Fruit fly (Drosophila melanogaster) whole organism, embryonic: ENCODE results near the gene Vps13D.
A peak's percentile ranks its signal among the peaks of the same experiment; 100 is the strongest.

Source experiments
- Adf1 ChIP-seq: fragments of 200-800 bp; sonication (Bioruptor generic); IDR thresholded peaks from 2 replicates; pipeline ENCODE4 v1.3.6; 2022; ENCODE audit warnings: missing biosample characterization, missing genetic modification characterization
- Atf-2 ChIP-seq: fragments of 200-800 bp; sonication (Bioruptor generic); optimal IDR thresholded peaks from 2 replicates; lab custom pipeline; 2016; ENCODE audit warnings: missing biosample characterization, missing genetic modification characterization
- CG12219 ChIP-seq: fragments of 200-800 bp; sonication (Bioruptor generic); optimal IDR thresholded peaks from 3 replicates; lab custom pipeline; 2018; ENCODE audit warnings: missing biosample characterization, mild to moderate bottlenecking, missing genetic modification characterization
- CG12299 ChIP-seq: fragments of 200-800 bp; sonication (Bioruptor generic); optimal IDR thresholded peaks from 2 replicates; lab custom pipeline; 2018; ENCODE audit warnings: missing biosample characterization, mild to moderate bottlenecking, missing genetic modification characterization
- CG15696 ChIP-seq: fragments of 200-800 bp; sonication (Bioruptor generic); optimal IDR thresholded peaks from 2 replicates; lab custom pipeline; 2019; ENCODE audit warnings: missing biosample characterization, mild to moderate bottlenecking, missing genetic modification characterization, moderate library complexity
- CG16813 ChIP-seq: fragments of 200-800 bp; sonication (Bioruptor generic); IDR thresholded peaks from 3 replicates; pipeline ENCODE4 v1.3.6; 2022; ENCODE audit warnings: missing biosample characterization, missing genetic modification characterization; ENCODE audit not compliant: partially characterized antibody
- CG16815 ChIP-seq: fragments of 200-800 bp; sonication (Bioruptor generic); optimal IDR thresholded peaks from 3 replicates; lab custom pipeline; 2017; ENCODE audit warnings: missing biosample characterization, mild to moderate bottlenecking, missing genetic modification characterization
- CG17612 ChIP-seq: fragments of 200-800 bp; sonication (Bioruptor generic); IDR thresholded peaks from 2 replicates; pipeline ENCODE4 v1.3.6; 2022; ENCODE audit warnings: missing biosample characterization, missing genetic modification characterization
- CG17912 ChIP-seq: fragments of 200-800 bp; sonication (Bioruptor generic); optimal IDR thresholded peaks from 2 replicates; lab custom pipeline; 2018; ENCODE audit warnings: missing biosample characterization, mild to moderate bottlenecking, missing genetic modification characterization
- CG1832 ChIP-seq: fragments of 200-800 bp; sonication (Bioruptor generic); optimal IDR thresholded peaks from 2 replicates; lab custom pipeline; 2017; ENCODE audit warnings: missing biosample characterization, mild to moderate bottlenecking, missing genetic modification characterization, inconsistent platforms
- CG32772 ChIP-seq: fragments of 200-800 bp; sonication (Bioruptor generic); IDR thresholded peaks from 2 replicates; pipeline ENCODE4 v1.3.6; 2022; ENCODE audit warnings: missing biosample characterization, missing genetic modification characterization
- CG4424 ChIP-seq: fragments of 200-800 bp; sonication (Bioruptor generic); optimal IDR thresholded peaks from 3 replicates; lab custom pipeline; 2016; ENCODE audit warnings: missing biosample characterization, missing genetic modification characterization
- CG5245 ChIP-seq: fragments of 200-800 bp; sonication (Bioruptor generic); optimal IDR thresholded peaks from 3 replicates; lab custom pipeline; 2016; ENCODE audit warnings: missing biosample characterization, missing genetic modification characterization
- CG6689 ChIP-seq: fragments of 200-800 bp; sonication (Bioruptor generic); IDR thresholded peaks from 2 replicates; pipeline ENCODE4 v1.3.6; 2022; ENCODE audit warnings: missing biosample characterization, missing genetic modification characterization
- CG7372 ChIP-seq: fragments of 200-800 bp; sonication (Bioruptor generic); IDR thresholded peaks from 2 replicates; pipeline ENCODE4 v1.3.6; 2022; ENCODE audit warnings: missing biosample characterization, missing genetic modification characterization
- CG7987 ChIP-seq: fragments of 200-800 bp; sonication (Bioruptor generic); optimal IDR thresholded peaks from 2 replicates; lab custom pipeline; 2018; ENCODE audit warnings: missing biosample characterization, mild to moderate bottlenecking, missing genetic modification characterization, moderate library complexity
- CG8089 ChIP-seq: fragments of 200-800 bp; sonication (Bioruptor generic); optimal IDR thresholded peaks from 3 replicates; lab custom pipeline; 2016; ENCODE audit warnings: missing biosample characterization, missing genetic modification characterization
- CG9727 ChIP-seq: fragments of 200-800 bp; sonication (Bioruptor generic); optimal IDR thresholded peaks from 3 replicates; lab custom pipeline; 2017; ENCODE audit warnings: missing biosample characterization, mild to moderate bottlenecking, missing genetic modification characterization
- Dek ChIP-seq: fragments of 200-800 bp; sonication (Bioruptor generic); optimal IDR thresholded peaks from 3 replicates; lab custom pipeline; 2019; ENCODE audit warnings: missing biosample characterization, mild to moderate bottlenecking, missing genetic modification characterization, moderate library complexity
- Dip2 ChIP-seq: fragments of 200-800 bp; sonication (Bioruptor generic); IDR thresholded peaks from 2 replicates; pipeline ENCODE4 v1.3.6; 2022; ENCODE audit warnings: missing biosample characterization, missing genetic modification characterization
- Doc3 ChIP-seq: fragments of 200-800 bp; sonication (Bioruptor generic); IDR thresholded peaks from 3 replicates; pipeline ENCODE4 v1.3.6; 2022; ENCODE audit warnings: missing biosample characterization, missing genetic modification characterization; ENCODE audit not compliant: partially characterized antibody
- Ets65A ChIP-seq: fragments of 200-800 bp; sonication (Bioruptor generic); peaks from one replicate; lab custom pipeline; 2016; ENCODE audit warnings: missing biosample characterization, missing genetic modification characterization
- Fer1 ChIP-seq: fragments of 200-800 bp; sonication (Bioruptor generic); optimal IDR thresholded peaks from 2 replicates; lab custom pipeline; 2017; ENCODE audit warnings: missing biosample characterization, mild to moderate bottlenecking, missing genetic modification characterization
- HmgZ ChIP-seq: fragments of 200-800 bp; sonication (Bioruptor generic); optimal IDR thresholded peaks from 2 replicates; lab custom pipeline; 2018; ENCODE audit warnings: missing biosample characterization, mild to moderate bottlenecking, missing genetic modification characterization
- Six4 ChIP-seq: fragments of 200-800 bp; sonication (Bioruptor generic); optimal IDR thresholded peaks from 2 replicates; lab custom pipeline; 2016; ENCODE audit warnings: missing biosample characterization, missing genetic modification characterization
- YL-1 ChIP-seq: fragments of 200-800 bp; sonication (Bioruptor generic); optimal IDR thresholded peaks from 3 replicates; lab custom pipeline; 2017; ENCODE audit warnings: missing biosample characterization, mild to moderate bottlenecking, missing genetic modification characterization
- ac ChIP-seq: fragments of 200-800 bp; sonication (Bioruptor generic); optimal IDR thresholded peaks from 3 replicates; lab custom pipeline; 2017; ENCODE audit warnings: missing biosample characterization, mild to moderate bottlenecking, missing genetic modification characterization
- amos ChIP-seq: fragments of 200-800 bp; sonication (Bioruptor generic); IDR thresholded peaks from 2 replicates; pipeline ENCODE4 v1.3.6; 2022; ENCODE audit warnings: missing biosample characterization, missing genetic modification characterization; ENCODE audit not compliant: partially characterized antibody
- aop ChIP-seq: fragments of 200-800 bp; sonication (Bioruptor generic); IDR thresholded peaks from 2 replicates; pipeline ENCODE4 v1.3.6; 2022; ENCODE audit warnings: missing biosample characterization, missing genetic modification characterization
- bcd ChIP-seq: fragments of 200-800 bp; sonication (Bioruptor generic); optimal IDR thresholded peaks from 2 replicates; lab custom pipeline; 2017; ENCODE audit warnings: missing biosample characterization, mild to moderate bottlenecking, missing genetic modification characterization
- chif ChIP-seq, 2 experiments: fragments of 200-800 bp; sonication (Bioruptor generic); optimal IDR thresholded peaks; 3 replicates each; lab custom pipeline; 2016; ENCODE audit warnings: missing biosample characterization in 2 of 2, missing genetic modification characterization in 2 of 2
- chinmo ChIP-seq: fragments of 200-800 bp; sonication (Bioruptor generic); IDR thresholded peaks from 4 replicates; pipeline ENCODE4 v1.3.6; 2022; ENCODE audit warnings: missing biosample characterization, missing genetic modification characterization; ENCODE audit not compliant: partially characterized antibody
- chm ChIP-seq: fragments of 200-800 bp; sonication (Bioruptor generic); IDR thresholded peaks from 2 replicates; pipeline ENCODE4 v1.3.6; 2022; ENCODE audit warnings: missing biosample characterization, missing genetic modification characterization
- ci ChIP-seq: fragments of 200-800 bp; sonication (Bioruptor generic); IDR thresholded peaks from 3 replicates; pipeline ENCODE4 v1.3.6; 2022; ENCODE audit warnings: missing biosample characterization, missing genetic modification characterization
- dati ChIP-seq: fragments of 200-800 bp; sonication (Bioruptor generic); IDR thresholded peaks from 2 replicates; pipeline ENCODE4 v1.3.6; 2022; ENCODE audit warnings: missing biosample characterization, missing genetic modification characterization
- dpn ChIP-seq, 2 experiments: fragments of 200-800 bp; sonication (Bioruptor generic); optimal IDR thresholded peaks; 3 replicates each; lab custom pipeline; 2016; ENCODE audit warnings: missing biosample characterization in 2 of 2, missing genetic modification characterization in 2 of 2
- ems ChIP-seq: fragments of 200-800 bp; sonication (Bioruptor generic); optimal IDR thresholded peaks from 3 replicates; lab custom pipeline; 2016; ENCODE audit warnings: missing biosample characterization, missing genetic modification characterization
- eve ChIP-seq, 2 experiments: fragments of >200 bp; optimal IDR thresholded peaks; 2 replicates each; lab custom pipeline; 2017; ENCODE audit warnings: missing biosample characterization in 2 of 2, missing genetic modification characterization in 2 of 2
- fd102C ChIP-seq: fragments of 200-800 bp; sonication (Bioruptor generic); optimal IDR thresholded peaks from 2 replicates; lab custom pipeline; 2018; ENCODE audit warnings: missing biosample characterization, mild to moderate bottlenecking, missing genetic modification characterization, moderate library complexity
- grn ChIP-seq: fragments of 200-800 bp; sonication (Bioruptor generic); optimal IDR thresholded peaks from 3 replicates; lab custom pipeline; 2017; ENCODE audit warnings: missing biosample characterization, missing genetic modification characterization
- hth ChIP-seq: fragments of >200 bp; optimal IDR thresholded peaks from 2 replicates; lab custom pipeline; 2017; ENCODE audit warnings: inconsistent platforms
- jing ChIP-seq: fragments of 200-800 bp; sonication (Bioruptor generic); optimal IDR thresholded peaks from 2 replicates; lab custom pipeline; 2018; ENCODE audit warnings: missing biosample characterization, mild to moderate bottlenecking, missing genetic modification characterization
- kay ChIP-seq: fragments of 200-800 bp; sonication (Bioruptor generic); optimal IDR thresholded peaks from 2 replicates; lab custom pipeline; 2016; ENCODE audit warnings: missing biosample characterization, missing genetic modification characterization
- lab ChIP-seq: fragments of 200-800 bp; sonication (Bioruptor generic); optimal IDR thresholded peaks from 3 replicates; lab custom pipeline; 2017; ENCODE audit warnings: missing biosample characterization, missing genetic modification characterization, mild to moderate bottlenecking, moderate library complexity, missing genetic modification reagents
- pnt ChIP-seq: fragments of 200-800 bp; sonication (Bioruptor generic); optimal IDR thresholded peaks from 3 replicates; lab custom pipeline; 2016; ENCODE audit warnings: missing biosample characterization, missing genetic modification characterization
- row ChIP-seq: fragments of 200-800 bp; sonication (Bioruptor generic); IDR thresholded peaks from 3 replicates; pipeline ENCODE4 v1.3.6; 2022; ENCODE audit warnings: missing biosample characterization, missing genetic modification characterization
- sima ChIP-seq: fragments of 200-800 bp; sonication (Bioruptor generic); optimal IDR thresholded peaks from 2 replicates; lab custom pipeline; 2016; ENCODE audit warnings: missing biosample characterization, missing genetic modification characterization
- sna ChIP-seq: fragments of 200-800 bp; sonication (Bioruptor generic); IDR thresholded peaks from 2 replicates; pipeline ENCODE4 v1.3.6; 2022; ENCODE audit warnings: missing biosample characterization, missing genetic modification characterization; ENCODE audit not compliant: partially characterized antibody
- sob ChIP-seq: fragments of 200-800 bp; sonication (Bioruptor generic); IDR thresholded peaks from 2 replicates; pipeline ENCODE4 v1.3.6; 2022; ENCODE audit warnings: missing biosample characterization, missing genetic modification characterization
- ssp ChIP-seq: fragments of 200-800 bp; sonication (Bioruptor generic); IDR thresholded peaks from 2 replicates; pipeline ENCODE4 v1.3.6; 2022; ENCODE audit warnings: missing biosample characterization, missing genetic modification characterization
- tna ChIP-seq: fragments of 200-800 bp; sonication (Bioruptor generic); IDR thresholded peaks from 2 replicates; pipeline ENCODE4 v1.3.6; 2022; ENCODE audit warnings: missing biosample characterization, missing genetic modification characterization; ENCODE audit not compliant: partially characterized antibody
- toy ChIP-seq: fragments of 200-800 bp; sonication (Bioruptor generic); IDR thresholded peaks from 2 replicates; pipeline ENCODE4 v1.3.6; 2022; ENCODE audit warnings: missing biosample characterization, missing genetic modification characterization

Vps13D gene

dm6 chr3L:12725749-12726148 is 29.1 kb upstream of the Vps13D start (continued):
- TF ChIP-seq CG8089 (no peak), tna (GFP tag; lab: Robert Waterston, UW) (no peak), Six4 (GFP tag; lab: Kevin White, UChicago) (no peak), sima (GFP tag; lab: Kevin White, UChicago) (no peak), eve (GFP tag; optimal IDR thresholded peaks at IDR 0.05; lab: Kevin White, UChicago) (no peak), CG16813 (GFP tag; lab: Robert Waterston, UW) (no peak), lab (GFP tag; lab: Kevin White, UChicago) (no peak), sob (GFP tag; lab: Robert Waterston, UW) (no peak), dati (no peak), CG4424 (GFP tag; lab: Kevin White, UChicago) (no peak), CG1832 (GFP tag; lab: Kevin White, UChicago) (no peak), ci (GFP tag; lab: Robert Waterston, UW) (0 out of 3 replicates have a peak, but pooled peaks have one; percentile 49), Ets65A (GFP tag; lab: Kevin White, UChicago) (peak; percentile 91), CG9727 (GFP tag; lab: Kevin White, UChicago) (peak; percentile 61), HmgZ (tag; lab: Kevin White, UChicago) (no peak), jing (GFP tag; lab: Kevin White, UChicago) (no peak), Atf-2 (GFP tag; lab: Kevin White, UChicago) (no peak), CG7987 (GFP tag; lab: Kevin White, UChicago) (no peak), ac (GFP tag; lab: Kevin White, UChicago) (no peak), chm (GFP tag; lab: Robert Waterston, UW) (no peak), ems (no peak), Doc3 (GFP tag; lab: Robert Waterston, UW) (no peak), chinmo (GFP tag; lab: Robert Waterston, UW) (no peak), toy (no peak), CG12299 (tag; lab: Kevin White, UChicago) (no peak), CG16815 (GFP tag; lab: Kevin White, UChicago) (no peak), aop (GFP tag; lab: Robert Waterston, UW) (no peak), amos (GFP tag; lab: Robert Waterston, UW) (no peak), CG32772 (GFP tag; lab: Robert Waterston, UW) (no peak), CG17912 (no peak), hth (lab: Kevin White, UChicago) (no peak), sna (GFP tag; lab: Robert Waterston, UW) (no peak), dpn (GFP tag; optimal IDR thresholded peaks at IDR 0.05; lab: Kevin White, UChicago) (no peak), chif (GFP tag; optimal IDR thresholded peaks at IDR 0.05; lab: Kevin White, UChicago) (peak in 1 of 2 experiments; percentile 44), CG17612 (GFP tag; lab: Robert Waterston, UW) (no peak), CG5245 (GFP tag; lab: Kevin White, UChicago) (peak; percentile 15), CG15696 (tag; lab: Kevin White, UChicago) (peak; percentile 15), Dek (tag; lab: Kevin White, UChicago) (no peak), Fer1 (GFP tag; lab: Kevin White, UChicago) (no peak), ssp (GFP tag; lab: Robert Waterston, UW) (no peak), row (GFP tag; lab: Robert Waterston, UW) (no peak; the same call in 2 of the 3 replicates), CG6689 (GFP tag; lab: Robert Waterston, UW) (peak; percentile 30; the same call in 1 of the 2 replicates), CG12219 (GFP tag; lab: Kevin White, UChicago) (no peak), Dip2 (GFP tag; lab: Robert Waterston, UW) (no peak), fd102C (GFP tag; lab: Kevin White, UChicago) (peak; percentile 10), CG7372 (GFP tag; lab: Robert Waterston, UW) (no peak), kay (GFP tag; lab: Kevin White, UChicago) (no peak), bcd (no peak), YL-1 (no peak), pnt (no peak), grn (GFP tag; lab: Kevin White, UChicago) (no peak), Adf1 (GFP tag; lab: Robert Waterston, UW) (no peak)
